Fruit fly (Drosophila melanogaster) whole organism, adult: ENCODE measurements around the gene CG34125.

Source experiments
- CG12768 ChIP-seq: fragments of 200-800 bp; sonication (Bioruptor generic); optimal IDR thresholded peaks from 2 replicates; lab custom pipeline; 2017; ENCODE audit warnings: missing biosample characterization, missing genetic modification characterization, mild to moderate bottlenecking, moderate library complexity, missing genetic modification reagents
- CG14711 ChIP-seq: fragments of 200-800 bp; sonication (Bioruptor generic); optimal IDR thresholded peaks from 2 replicates; lab custom pipeline; 2018; ENCODE audit warnings: missing biosample characterization, mild to moderate bottlenecking, missing genetic modification characterization, moderate library complexity
- CG5204 ChIP-seq: fragments of 200-800 bp; sonication (Bioruptor generic); optimal IDR thresholded peaks from 2 replicates; lab custom pipeline; 2016; ENCODE audit warnings: missing biosample characterization, missing genetic modification characterization
- CG7101 ChIP-seq: fragments of 200-800 bp; sonication (Bioruptor generic); optimal IDR thresholded peaks from 2 replicates; lab custom pipeline; 2018; ENCODE audit warnings: missing biosample characterization, mild to moderate bottlenecking, missing genetic modification characterization, moderate library complexity
- Clk ChIP-seq: fragments of 200-800 bp; sonication (Bioruptor generic); optimal IDR thresholded peaks from 2 replicates; lab custom pipeline; 2017; ENCODE audit warnings: missing biosample characterization, missing genetic modification characterization
- Mnt ChIP-seq: fragments of 200-800 bp; sonication (Bioruptor generic); optimal IDR thresholded peaks from 2 replicates; lab custom pipeline; 2016; ENCODE audit warnings: missing biosample characterization, mild to moderate bottlenecking, missing genetic modification characterization
- cic ChIP-seq: fragments of 200-800 bp; sonication (Bioruptor generic); optimal IDR thresholded peaks from 2 replicates; lab custom pipeline; 2017; ENCODE audit warnings: missing biosample characterization, mild to moderate bottlenecking, missing genetic modification characterization, moderate library complexity
- kay ChIP-seq: fragments of 200-800 bp; sonication (Bioruptor generic); peaks from one replicate; lab custom pipeline; 2016; ENCODE audit warnings: missing biosample characterization, missing genetic modification characterization, borderline replicate concordance
- ovo ChIP-seq: fragments of 200-800 bp; sonication (Bioruptor generic); optimal IDR thresholded peaks from 2 replicates; lab custom pipeline; 2016; ENCODE audit warnings: missing biosample characterization, missing genetic modification characterization
- tj ChIP-seq: fragments of 200-800 bp; sonication (Bioruptor generic); optimal IDR thresholded peaks from 3 replicates; lab custom pipeline; 2017; ENCODE audit warnings: missing biosample characterization, mild to moderate bottlenecking, missing genetic modification characterization, moderate library complexity

dm6 chr2L:4999389-5000032, 34.0 kb downstream of the CG34125 start:
- TF ChIP-seq Mnt (peak; percentile 11), ovo (GFP tag; lab: Kevin White, UChicago) (no peak), kay (GFP tag; lab: Kevin White, UChicago) (no peak), CG12768 (GFP tag; lab: Kevin White, UChicago) (peak; percentile 93), tj (GFP tag; lab: Kevin White, UChicago) (no peak), CG7101 (tag; lab: Kevin White, UChicago) (peak; percentile 93), CG14711 (peak; percentile 84), CG5204 (GFP tag; lab: Kevin White, UChicago) (peak; percentile 78), Clk (peak; percentile 90), cic (peak; percentile 73)
